Worm (Caenorhabditis elegans): ENCODE results near the gene grl-7.

Gene grl-7

ce11 chrV:11326914-11327367 is 19.9 kb downstream of the grl-7 start, which contains the start of gene tmed-10:
Gene tmed-10, minus strand, starts transcription at chrV:11326964.
- TF ChIP-seq ceh-82 (tag; optimal IDR thresholded peaks at IDR 0.05) (peak; percentile 85 to 87 (median 87)), jun-1 (tag; optimal IDR thresholded peaks at IDR 0.05) (peak; percentile 13), mep-1 (tag; optimal IDR thresholded peaks at IDR 0.05) (peak; percentile 83), mdl-1 (tag; optimal IDR thresholded peaks at IDR 0.05) (peak in 1 of 2 experiments; percentile 43), lsy-2 (tag; optimal IDR thresholded peaks at IDR 0.05) (peak; percentile 87 to 96), alr-1 (tag; optimal IDR thresholded peaks at IDR 0.05; ENCODE audit: borderline replicate concordance) (no peak), nhr-84 (tag; optimal IDR thresholded peaks at IDR 0.05) (no peak), egl-13 (tag; optimal IDR thresholded peaks at IDR 0.05) (no peak), snu-23 (GFP tag; optimal IDR thresholded peaks at IDR 0.05) (peak; percentile 84), ztf-11 (tag; optimal IDR thresholded peaks at IDR 0.05) (peak in 1 of 2 experiments; percentile 0), irx-1 (tag; optimal IDR thresholded peaks at IDR 0.05) (peak; percentile 32), snpc-4 (tag; optimal IDR thresholded peaks at IDR 0.05) (peak; percentile 23), mab-9 (GFP tag; IDR thresholded peaks at IDR 0.05) (peak; percentile 37; the same call in 1 of the 2 replicates), zip-4 (GFP tag; optimal IDR thresholded peaks at IDR 0.05) (no peak), lin-39 (tag; optimal IDR thresholded peaks at IDR 0.05) (no peak), ceh-90 (tag; optimal IDR thresholded peaks at IDR 0.05) (no peak), nhr-28 (tag; optimal IDR thresholded peaks at IDR 0.05) (no peak), efl-3 (GFP tag; optimal IDR thresholded peaks at IDR 0.05) (no peak), dpl-1 (GFP tag; optimal IDR thresholded peaks at IDR 0.05) (peak; percentile 44 to 64 (median 59)), tbx-2 (tag; optimal IDR thresholded peaks at IDR 0.05) (peak; percentile 54), ama-1 (optimal IDR thresholded peaks at IDR 0.05) (no peak), C16A3.4 (tag; optimal IDR thresholded peaks at IDR 0.05) (peak; percentile 28), grh-1 (GFP tag; IDR thresholded peaks at IDR 0.05) (no peak), elt-3 (tag; optimal IDR thresholded peaks at IDR 0.05) (peak in 1 of 6 experiments; percentile 27), blmp-1 (tag; optimal IDR thresholded peaks at IDR 0.05) (peak; percentile 52), nhr-237 (tag; optimal IDR thresholded peaks at IDR 0.05) (no peak), nhr-47 (tag; optimal IDR thresholded peaks at IDR 0.05) (peak; percentile 64), sox-4 (tag; optimal IDR thresholded peaks at IDR 0.05) (no peak), nhr-77 (tag; optimal IDR thresholded peaks at IDR 0.05) (peak; percentile 44), nhr-19 (GFP tag; conservative IDR thresholded peaks at IDR 0.05) (peak; percentile 80), nhr-90 (tag; optimal IDR thresholded peaks at IDR 0.05; ENCODE audit: poor library complexity) (peak; percentile 54), fos-1 (tag; optimal IDR thresholded peaks at IDR 0.05) (no peak), hlh-17 (GFP tag; optimal IDR thresholded peaks at IDR 0.05; ENCODE audit: borderline replicate concordance) (no peak), hlh-4 (tag; optimal IDR thresholded peaks at IDR 0.05) (no peak), ztf-4 (tag; optimal IDR thresholded peaks at IDR 0.05) (no peak), sup-37 (GFP tag; optimal IDR thresholded peaks at IDR 0.05) (no peak), xbp-1 (tag; optimal IDR thresholded peaks at IDR 0.05) (peak; percentile 95), dsc-1 (tag; optimal IDR thresholded peaks at IDR 0.05) (peak; percentile 45), C34B4.2 (tag; optimal IDR thresholded peaks at IDR 0.05) (no peak), nhr-20 (tag; optimal IDR thresholded peaks at IDR 0.05) (peak; percentile 80), ceh-63 (GFP tag; optimal IDR thresholded peaks at IDR 0.05) (no peak), swsn-7 (tag; optimal IDR thresholded peaks at IDR 0.05) (peak; percentile 70), sptf-1 (tag; optimal IDR thresholded peaks at IDR 0.05) (no peak), lin-14 (GFP tag; optimal IDR thresholded peaks at IDR 0.05) (peak; percentile 83), unc-130 (tag; optimal IDR thresholded peaks at IDR 0.05) (peak; percentile 93), elt-2 (tag; optimal IDR thresholded peaks at IDR 0.05) (peak; percentile 16), efl-1 (optimal IDR thresholded peaks at IDR 0.05) (peak; percentile 59 to 68), efl-1 (GFP tag; optimal IDR thresholded peaks at IDR 0.05 in 1 of 2) (peak; percentile 55 to 95), unc-86 (tag; optimal IDR thresholded peaks at IDR 0.05) (peak; percentile 3), lin-35 (GFP tag; optimal IDR thresholded peaks at IDR 0.05) (peak; percentile 58 to 67), F16B12.6 (tag; optimal IDR thresholded peaks at IDR 0.05) (peak; percentile 92), nhr-71 (tag; optimal IDR thresholded peaks at IDR 0.05) (peak; percentile 78), isw-1 (GFP tag; IDR thresholded peaks at IDR 0.05) (peak; percentile 68)
